Worm (Caenorhabditis elegans): ENCODE results near the gene F10C1.8.

Gene F10C1.8

ce11 chrII:5781935-5782921, 28.0 kb downstream of the F10C1.8 start, which contains the start of gene K05F1.6:
Gene K05F1.6 (plus strand): TSS chrII:5782520.
- TF ChIP-seq hmg-11 (tag; optimal IDR thresholded peaks at IDR 0.05), result peak; percentile 37
- no peak for TF ChIP-seq fkh-2 (tag; optimal IDR thresholded peaks at IDR 0.05)
- peak; percentile 15 for TF ChIP-seq snpc-4 (tag; optimal IDR thresholded peaks at IDR 0.05)
- TF ChIP-seq ceh-28 (tag; optimal IDR thresholded peaks at IDR 0.05), result peak; percentile 26
- peak; percentile 47 for TF ChIP-seq nfya-1 (tag; optimal IDR thresholded peaks at IDR 0.05; ENCODE audit: insufficient read depth)
- peak; percentile 47 for TF ChIP-seq lsy-12 (tag; optimal IDR thresholded peaks at IDR 0.05)
- TF ChIP-seq nhr-11 (tag; optimal IDR thresholded peaks at IDR 0.05), result no peak
- peak; percentile 73 for TF ChIP-seq elt-2 (tag; optimal IDR thresholded peaks at IDR 0.05)
- peak; percentile 81 for TF ChIP-seq lin-39 (tag; optimal IDR thresholded peaks at IDR 0.05)
- no peak for TF ChIP-seq unc-62 (GFP tag; optimal IDR thresholded peaks at IDR 0.05)
- no peak for TF ChIP-seq egl-27 (tag; optimal IDR thresholded peaks at IDR 0.05)
- peak; percentile 40 for TF ChIP-seq nhr-77 (tag; optimal IDR thresholded peaks at IDR 0.05)
- peak; percentile 61 for TF ChIP-seq tbx-2 (tag; optimal IDR thresholded peaks at IDR 0.05)
- peak; percentile 25 for TF ChIP-seq ceh-82 (tag; optimal IDR thresholded peaks at IDR 0.05)
- TF ChIP-seq pha-4 (tag; optimal IDR thresholded peaks at IDR 0.05), result peak; percentile 24
- peak; percentile 24 for TF ChIP-seq nhr-43 (tag; optimal IDR thresholded peaks at IDR 0.05; ENCODE audit: poor library complexity, severe bottlenecking)
- peak; percentile 3 for TF ChIP-seq mdl-1 (tag; optimal IDR thresholded peaks at IDR 0.05)
- TF ChIP-seq skn-1 (tag; optimal IDR thresholded peaks at IDR 0.05), result peak; percentile 43
- TF ChIP-seq nhr-76 (tag; optimal IDR thresholded peaks at IDR 0.05), result no peak

- TF ChIP-seq nhr-12 (tag; optimal IDR thresholded peaks at IDR 0.05) (no peak), egl-27 (tag; optimal IDR thresholded peaks at IDR 0.05) (no peak), lin-15B (tag; optimal IDR thresholded peaks at IDR 0.05) (no peak), nhr-43 (tag; optimal IDR thresholded peaks at IDR 0.05; ENCODE audit: poor library complexity, severe bottlenecking) (no peak), ZK546.5 (tag; optimal IDR thresholded peaks at IDR 0.05) (no peak), pha-4 (tag; optimal IDR thresholded peaks at IDR 0.05) (no peak), nfya-1 (tag; optimal IDR thresholded peaks at IDR 0.05; ENCODE audit: insufficient read depth) (no peak)
These were observed 31.2 kb downstream of the F10C1.8 start for ce11 chrII:5785504-5785903.

ce11 chrII:5788815-5789214, 34.5 kb downstream of the F10C1.8 start, which contains the start of gene K05F1.13:
Gene K05F1.13 (plus strand): TSS chrII:5789115.
- TF ChIP-seq elt-1 (tag; optimal IDR thresholded peaks at IDR 0.05), result no peak
- TF ChIP-seq nhr-237 (tag; optimal IDR thresholded peaks at IDR 0.05), result no peak
- no peak for TF ChIP-seq fkh-10 (GFP tag; optimal IDR thresholded peaks at IDR 0.05)
- TF ChIP-seq nhr-25 (tag; optimal IDR thresholded peaks at IDR 0.05), result no peak

- TF ChIP-seq nhr-28 (tag; optimal IDR thresholded peaks at IDR 0.05), result no peak
- TF ChIP-seq lin-15B (tag; optimal IDR thresholded peaks at IDR 0.05), result no peak
- TF ChIP-seq ZK546.5 (tag; optimal IDR thresholded peaks at IDR 0.05), result no peak
- no peak for TF ChIP-seq pha-4 (tag; optimal IDR thresholded peaks at IDR 0.05)
- no peak for TF ChIP-seq pqm-1 (tag; optimal IDR thresholded peaks at IDR 0.05)
- TF ChIP-seq nhr-25 (tag; optimal IDR thresholded peaks at IDR 0.05), result no peak
- TF ChIP-seq unc-62 (GFP tag; optimal IDR thresholded peaks at IDR 0.05), result no peak
- TF ChIP-seq egl-5 (tag; optimal IDR thresholded peaks at IDR 0.05), result peak; percentile 70
- TF ChIP-seq elt-2 (tag; optimal IDR thresholded peaks at IDR 0.05), result no peak
- TF ChIP-seq nhr-237 (tag; optimal IDR thresholded peaks at IDR 0.05), result no peak
- no peak for TF ChIP-seq aly-2 (tag; optimal IDR thresholded peaks at IDR 0.05)
- peak; percentile 39 for TF ChIP-seq elt-1 (tag; optimal IDR thresholded peaks at IDR 0.05)
- TF ChIP-seq hmg-11 (tag; optimal IDR thresholded peaks at IDR 0.05), result no peak
- peak; percentile 20 for TF ChIP-seq lin-39 (tag; optimal IDR thresholded peaks at IDR 0.05)
These were observed 36.1 kb downstream of the F10C1.8 start, which contains the start of gene lect-2 for ce11 chrII:5790313-5790773. Gene lect-2 (plus strand): TSS chrII:5790723.

ce11 chrII:5792490-5792889, 38.2 kb downstream of the F10C1.8 start, which contains the start of gene K05F1.14:
Gene K05F1.14 (minus strand): TSS chrII:5792590.
- TF ChIP-seq fkh-10 (GFP tag; optimal IDR thresholded peaks at IDR 0.05), result no peak
- no peak for TF ChIP-seq pqm-1 (tag; optimal IDR thresholded peaks at IDR 0.05)
- no peak for TF ChIP-seq nhr-67 (tag; optimal IDR thresholded peaks at IDR 0.05)
- no peak for TF ChIP-seq ama-1 (optimal IDR thresholded peaks at IDR 0.05)
- TF ChIP-seq sea-2 (GFP tag; optimal IDR thresholded peaks at IDR 0.05), result no peak
- TF ChIP-seq nhr-237 (tag; optimal IDR thresholded peaks at IDR 0.05), result no peak
- no peak for TF ChIP-seq skn-1 (tag; optimal IDR thresholded peaks at IDR 0.05)
- TF ChIP-seq elt-1 (tag; optimal IDR thresholded peaks at IDR 0.05), result no peak
- TF ChIP-seq ceh-82 (tag; optimal IDR thresholded peaks at IDR 0.05), result no peak
- no peak for TF ChIP-seq eor-1 (tag; optimal IDR thresholded peaks at IDR 0.05)
- TF ChIP-seq tbx-2 (tag; optimal IDR thresholded peaks at IDR 0.05), result no peak
- no peak for TF ChIP-seq zag-1 (tag; optimal IDR thresholded peaks at IDR 0.05)
